Worm (Caenorhabditis elegans) whole organism, late embryonic: Measurements from ENCODE around the gene mlk-1.

ENCODE experiments used
- C38D4.7 ChIP-seq: fragments of 200-800 bp; sonication (Bioruptor generic); optimal IDR thresholded peaks from 2 replicates; lab custom pipeline; 2018; ENCODE audit warnings: mild to moderate bottlenecking, missing genetic modification characterization, moderate library complexity, missing compliant biosample characterization
- F13H6.1 ChIP-seq: sonication (generic microtip); optimal IDR thresholded peaks from 2 replicates; lab custom pipeline; 2016; ENCODE audit warnings: missing genetic modification characterization, missing compliant biosample characterization
- K02D7.2 ChIP-seq: sonication (generic microtip); optimal IDR thresholded peaks from 2 replicates; lab custom pipeline; 2017; ENCODE audit warnings: mild to moderate bottlenecking, missing genetic modification characterization, missing compliant biosample characterization
- T23F11.4 ChIP-seq: fragments of 200-800 bp; sonication (Bioruptor generic); optimal IDR thresholded peaks from 2 replicates; lab custom pipeline; 2018; ENCODE audit warnings: mild to moderate bottlenecking, missing genetic modification characterization, missing compliant biosample characterization
- ama-1 ChIP-seq: fragments of 150-350 bp; optimal IDR thresholded peaks from 2 replicates; lab custom pipeline; 2014
- ceh-14 ChIP-seq: sonication (generic microtip); optimal IDR thresholded peaks from 2 replicates; lab custom pipeline; 2016; ENCODE audit warnings: missing genotype, missing genetic modification characterization, missing compliant biosample characterization
- ceh-18 ChIP-seq: sonication (generic microtip); optimal IDR thresholded peaks from 2 replicates; lab custom pipeline; 2016; ENCODE audit warnings: missing genetic modification characterization, missing compliant biosample characterization
- ceh-19 ChIP-seq: fragments of 200-800 bp; sonication (Bioruptor generic); optimal IDR thresholded peaks from 2 replicates; lab custom pipeline; 2018; ENCODE audit warnings: mild to moderate bottlenecking, missing genetic modification characterization, missing compliant biosample characterization
- ceh-24 ChIP-seq: sonication (generic microtip); optimal IDR thresholded peaks from 2 replicates; lab custom pipeline; 2016; ENCODE audit warnings: mild to moderate bottlenecking, missing genetic modification characterization, missing compliant biosample characterization
- ceh-31 ChIP-seq: sonication (generic microtip); optimal IDR thresholded peaks from 2 replicates; lab custom pipeline; 2016; ENCODE audit warnings: missing genetic modification characterization, missing compliant biosample characterization
- ceh-34 ChIP-seq: sonication (generic microtip); optimal IDR thresholded peaks from 2 replicates; lab custom pipeline; 2016; ENCODE audit warnings: mild to moderate bottlenecking, missing genetic modification characterization, missing compliant biosample characterization
- ceh-45 ChIP-seq: fragments of 200-800 bp; sonication (Bioruptor generic); IDR thresholded peaks from 2 replicates; pipeline ENCODE4 v1.3.6; 2022; ENCODE audit warnings: missing genetic modification reagents, missing genetic modification characterization, missing compliant biosample characterization
- ceh-48 ChIP-seq: sonication (generic microtip); optimal IDR thresholded peaks from 2 replicates; lab custom pipeline; 2016; ENCODE audit warnings: missing genetic modification characterization, inconsistent platforms, missing compliant biosample characterization
- ceh-9 ChIP-seq: sonication (generic microtip); optimal IDR thresholded peaks from 2 replicates; lab custom pipeline; 2016; ENCODE audit warnings: mild to moderate bottlenecking, missing genetic modification characterization, inconsistent platforms, missing compliant biosample characterization
- dmd-4 ChIP-seq: sonication (generic microtip); optimal IDR thresholded peaks from 2 replicates; lab custom pipeline; 2016; ENCODE audit warnings: borderline replicate concordance, missing genetic modification characterization, missing compliant biosample characterization
- dve-1 ChIP-seq: sonication (generic microtip); optimal IDR thresholded peaks from 2 replicates; lab custom pipeline; 2017; ENCODE audit warnings: antibody characterized with exemption, mild to moderate bottlenecking, missing genetic modification characterization, missing compliant biosample characterization
- elt-2 ChIP-seq: sonication (generic microtip); optimal IDR thresholded peaks from 2 replicates; lab custom pipeline; 2016; ENCODE audit warnings: missing genetic modification reagents, missing genetic modification characterization, missing compliant biosample characterization
- ets-4 ChIP-seq: sonication (generic microtip); optimal IDR thresholded peaks from 2 replicates; lab custom pipeline; 2016; ENCODE audit warnings: missing genetic modification characterization, missing compliant biosample characterization
- eyg-1 ChIP-seq: sonication (generic microtip); optimal IDR thresholded peaks from 2 replicates; lab custom pipeline; 2016; ENCODE audit warnings: missing genotype, missing genetic modification characterization, missing compliant biosample characterization
- hlh-30 ChIP-seq: sonication (generic microtip); optimal IDR thresholded peaks from 2 replicates; lab custom pipeline; 2017; ENCODE audit warnings: antibody characterized with exemption, missing genetic modification characterization, missing compliant biosample characterization; ENCODE audit not compliant: insufficient read depth
- hlh-6 ChIP-seq: sonication (generic microtip); optimal IDR thresholded peaks from 2 replicates; lab custom pipeline; 2016; ENCODE audit warnings: missing genotype, missing genetic modification characterization, missing compliant biosample characterization
- lim-6 ChIP-seq: sonication (generic microtip); optimal IDR thresholded peaks from 2 replicates; lab custom pipeline; 2016; ENCODE audit warnings: missing genetic modification characterization, missing compliant biosample characterization
- lin-11 ChIP-seq: fragments of 200-800 bp; sonication (Bioruptor generic); optimal IDR thresholded peaks from 2 replicates; lab custom pipeline; 2018; ENCODE audit warnings: mild to moderate bottlenecking, missing genetic modification characterization, missing compliant biosample characterization
- nfya-1 ChIP-seq: sonication (generic microtip); optimal IDR thresholded peaks from 2 replicates; lab custom pipeline; 2017; ENCODE audit warnings: missing genetic modification characterization, mild to moderate bottlenecking, missing compliant biosample characterization, antibody characterized with exemption, moderate library complexity
- nhr-11 ChIP-seq: fragments of 150-350 bp; optimal IDR thresholded peaks from 2 replicates; lab custom pipeline; 2014; ENCODE audit warnings: missing biosample characterization, missing genetic modification characterization
- pax-1 ChIP-seq: fragments of 150-350 bp; optimal IDR thresholded peaks from 2 replicates; lab custom pipeline; 2014; ENCODE audit warnings: missing biosample characterization, missing genetic modification characterization
- pha-2 ChIP-seq: sonication (generic microtip); optimal IDR thresholded peaks from 2 replicates; lab custom pipeline; 2017; ENCODE audit warnings: mild to moderate bottlenecking, missing genetic modification characterization, missing compliant biosample characterization
- pros-1 ChIP-seq: fragments of 150-350 bp; optimal IDR thresholded peaks from 2 replicates; lab custom pipeline; 2014; ENCODE audit warnings: missing biosample characterization, missing genetic modification reagents, missing genetic modification characterization
- ref-2 ChIP-seq: sonication (generic microtip); optimal IDR thresholded peaks from 2 replicates; lab custom pipeline; 2016; ENCODE audit warnings: missing genetic modification characterization, missing compliant biosample characterization
- sdc-2 ChIP-seq: sonication (generic microtip); optimal IDR thresholded peaks from 2 replicates; lab custom pipeline; 2016; ENCODE audit warnings: missing genotype, missing genetic modification characterization, missing compliant biosample characterization
- sox-2 ChIP-seq: fragments of 200-800 bp; sonication (Bioruptor generic); IDR thresholded peaks from 2 replicates; pipeline ENCODE4 v1.3.6; 2022; ENCODE audit warnings: missing genetic modification reagents, missing genetic modification characterization, missing compliant biosample characterization
- sox-4 ChIP-seq: sonication (generic microtip); optimal IDR thresholded peaks from 2 replicates; lab custom pipeline; 2017; ENCODE audit warnings: mild to moderate bottlenecking, missing genetic modification characterization, inconsistent platforms, missing compliant biosample characterization
- syd-9 ChIP-seq: sonication (generic microtip); optimal IDR thresholded peaks from 2 replicates; lab custom pipeline; 2016; ENCODE audit warnings: mild to moderate bottlenecking, missing genetic modification characterization, moderate library complexity, missing compliant biosample characterization
- tbx-2 ChIP-seq: sonication (generic microtip); optimal IDR thresholded peaks from 2 replicates; lab custom pipeline; 2016; ENCODE audit warnings: missing genetic modification characterization, missing compliant biosample characterization
- unc-42 ChIP-seq: sonication (generic microtip); optimal IDR thresholded peaks from 2 replicates; lab custom pipeline; 2016; ENCODE audit warnings: missing genotype, missing genetic modification characterization, missing compliant biosample characterization
- unc-55 ChIP-seq: sonication (generic microtip); optimal IDR thresholded peaks from 2 replicates; lab custom pipeline; 2017; ENCODE audit warnings: missing biosample characterization, missing genetic modification reagents, missing genetic modification characterization
- zip-5 ChIP-seq: sonication (generic microtip); optimal IDR thresholded peaks from 2 replicates; lab custom pipeline; 2016; ENCODE audit warnings: missing genetic modification characterization, missing compliant biosample characterization

Gene mlk-1

DNA sequence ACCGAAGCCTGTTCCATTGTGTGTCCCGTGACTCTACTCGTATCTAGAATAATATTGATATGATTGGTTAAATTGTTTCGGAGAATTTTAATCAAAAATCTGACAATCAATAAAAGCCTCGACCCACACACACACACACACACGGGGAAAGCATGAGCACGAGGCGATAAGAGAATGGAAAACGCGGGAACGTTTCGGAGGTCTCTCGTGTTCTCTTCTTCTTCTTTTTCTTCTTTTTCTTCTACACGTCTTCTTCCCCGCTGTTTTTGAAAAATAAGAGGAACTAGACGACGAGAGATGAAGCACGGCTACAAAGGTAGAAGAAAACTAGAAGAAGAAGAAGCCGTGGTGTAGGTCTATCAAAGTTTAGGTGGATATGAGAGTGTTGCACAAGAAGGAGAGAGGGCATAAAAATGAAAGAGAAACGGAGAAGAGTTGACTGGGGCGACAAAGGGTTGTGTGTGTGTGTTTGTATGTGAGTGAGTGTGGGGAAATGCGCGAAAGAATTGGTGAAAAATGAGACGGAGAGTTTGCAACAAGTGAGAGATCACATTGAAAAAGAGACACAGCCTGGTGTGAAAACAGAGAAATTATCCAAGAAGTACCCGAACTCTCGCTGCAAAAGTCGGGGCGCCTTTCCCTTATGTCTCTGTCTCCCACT, at the start of gene mlk-1:
Gene mlk-1 (minus strand): TSS at position 51 of the 661 bp plus-strand sequence.
- TF ChIP-seq F13H6.1 (tag; lab: Kevin White, UChicago) (peak; percentile 40), pros-1 (tag; lab: Kevin White, UChicago) (peak; percentile 67), ceh-31 (peak; percentile 79), syd-9 (tag; lab: Kevin White, UChicago) (peak; percentile 17), hlh-6 (tag; lab: Kevin White, UChicago) (no peak), nhr-11 (tag; lab: Kevin White, UChicago) (no peak), nfya-1 (tag; lab: Kevin White, UChicago) (peak; percentile 57), ceh-14 (peak; percentile 57), K02D7.2 (tag; lab: Kevin White, UChicago) (no peak), ama-1 (no peak), ceh-18 (peak; percentile 74), elt-2 (tag; lab: Kevin White, UChicago) (no peak), sox-4 (tag; lab: Kevin White, UChicago) (peak; percentile 4), tbx-2 (peak; percentile 30), unc-42 (tag; lab: Kevin White, UChicago) (peak; percentile 61), ceh-19 (GFP tag; lab: Kevin White, UChicago) (peak; percentile 11), ceh-34 (tag; lab: Kevin White, UChicago) (peak; percentile 58), T23F11.4 (GFP tag; lab: Kevin White, UChicago) (no peak)

DNA sequence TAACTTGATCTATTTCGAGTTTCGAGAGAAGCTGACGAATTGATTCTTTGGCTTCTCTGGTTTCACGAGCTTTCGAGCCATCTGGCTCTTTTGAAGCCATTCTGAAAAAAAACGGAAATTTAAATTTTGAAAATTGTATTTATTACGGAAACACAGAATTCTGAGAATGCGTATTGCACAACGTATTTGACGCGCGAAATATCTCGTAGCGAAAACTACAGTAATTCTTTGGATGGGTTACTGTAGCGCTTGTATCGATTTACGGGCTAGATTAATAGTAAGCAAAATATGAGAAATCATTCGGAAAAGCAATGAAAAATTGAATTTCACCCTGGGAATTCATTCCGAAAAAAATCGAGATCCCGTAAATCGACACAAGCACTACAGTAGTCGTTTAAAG, 49.0 kb upstream of the mlk-1 start, which contains the start of gene C04F5.8:
Gene C04F5.8 (minus strand): TSS at position 101 of the 400 bp plus-strand sequence.
- TF ChIP-seq ceh-45 (GFP tag; lab: Robert Waterston, UW) (no peak), hlh-6 (tag; lab: Kevin White, UChicago) (no peak), lim-6 (tag; lab: Kevin White, UChicago) (no peak), ref-2 (no peak), ceh-9 (tag; lab: Kevin White, UChicago) (no peak), ceh-34 (tag; lab: Kevin White, UChicago) (no peak), sdc-2 (tag; lab: Kevin White, UChicago) (no peak), elt-2 (tag; lab: Kevin White, UChicago) (no peak), zip-5 (tag; lab: Kevin White, UChicago) (no peak), C38D4.7 (GFP tag; lab: Kevin White, UChicago) (no peak), ceh-18 (no peak), ets-4 (no peak), pros-1 (tag; lab: Kevin White, UChicago) (no peak), eyg-1 (tag; lab: Kevin White, UChicago) (no peak), dmd-4 (tag; lab: Kevin White, UChicago) (no peak), ceh-48 (tag; lab: Kevin White, UChicago) (no peak), dve-1 (tag; lab: Kevin White, UChicago) (no peak), pax-1 (tag; lab: Kevin White, UChicago) (no peak), lin-11 (tag; lab: Kevin White, UChicago) (no peak)

DNA sequence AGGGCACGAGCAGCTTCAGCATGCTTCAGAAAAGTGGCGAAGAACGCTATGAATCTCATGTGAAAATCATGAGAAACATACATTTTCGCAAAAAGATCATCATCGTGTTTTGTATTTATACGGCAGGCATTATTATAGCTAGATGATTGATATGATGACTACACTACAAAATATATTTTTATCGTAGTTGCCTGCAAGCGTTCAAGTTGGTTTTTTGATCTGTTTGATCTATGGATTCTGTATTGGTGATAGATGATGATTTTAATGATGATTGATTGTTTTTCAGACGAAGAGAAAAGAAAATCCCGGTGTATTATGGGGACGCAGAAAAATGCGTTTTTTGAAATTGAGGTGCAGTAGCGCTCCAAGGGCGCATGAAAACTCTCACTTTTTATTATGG, 46.1 kb upstream of the mlk-1 start, which contains the start of gene ugt-63:
Gene ugt-63 (minus strand): TSS at position 89 of the 400 bp plus-strand sequence.
- TF ChIP-seq ceh-45 (GFP tag; lab: Robert Waterston, UW), result no peak
- TF ChIP-seq ets-4, result no peak
- TF ChIP-seq nfya-1 (tag; lab: Kevin White, UChicago), result no peak
- no peak for TF ChIP-seq C38D4.7 (GFP tag; lab: Kevin White, UChicago)
- TF ChIP-seq lim-6 (tag; lab: Kevin White, UChicago), result no peak
- no peak for TF ChIP-seq K02D7.2 (tag; lab: Kevin White, UChicago)
- no peak for TF ChIP-seq pha-2 (tag; lab: Kevin White, UChicago)
- no peak for TF ChIP-seq hlh-30 (tag; lab: Kevin White, UChicago)
- TF ChIP-seq ceh-24, result no peak
- no peak for TF ChIP-seq unc-55 (GFP tag; lab: Kevin White, UChicago)
- TF ChIP-seq sox-2 (GFP tag; lab: Robert Waterston, UW), result no peak
- no peak for TF ChIP-seq hlh-6 (tag; lab: Kevin White, UChicago)
